Worm (Caenorhabditis elegans): ENCODE results near the gene immt-2.

DNA sequence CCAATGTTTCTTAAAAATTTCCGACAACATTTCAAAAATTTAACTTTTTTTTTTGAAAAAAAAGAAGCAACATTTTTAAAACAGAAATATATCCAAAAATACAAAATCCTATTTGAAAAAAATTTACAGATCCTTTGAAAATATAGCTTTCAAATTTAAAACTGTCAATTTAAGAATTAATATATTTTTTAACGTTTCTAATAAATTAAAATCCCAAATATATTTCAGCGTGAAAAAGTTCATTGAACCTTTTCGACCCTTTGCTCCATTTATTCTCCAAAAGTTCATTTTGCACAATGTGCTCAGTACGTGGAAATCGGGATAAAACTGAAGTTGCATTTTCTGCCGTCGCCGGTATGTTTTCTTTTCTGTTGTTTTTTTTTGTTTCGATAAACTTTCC, 43.8 kb downstream of the immt-2 start, which contains the start of gene phy-3:
- TF ChIP-seq lin-15B (tag; optimal IDR thresholded peaks at IDR 0.05) (no peak), egl-27 (tag; optimal IDR thresholded peaks at IDR 0.05) (no peak), hmg-1.1 (GFP tag; IDR thresholded peaks at IDR 0.05) (no peak), mdl-1 (tag; optimal IDR thresholded peaks at IDR 0.05) (no peak), zfp-2 (tag; optimal IDR thresholded peaks at IDR 0.05) (no peak), lin-13 (GFP tag; optimal IDR thresholded peaks at IDR 0.05) (no peak), zag-1 (tag; optimal IDR thresholded peaks at IDR 0.05) (no peak), nhr-11 (tag; optimal IDR thresholded peaks at IDR 0.05) (no peak), F37D6.2 (tag; optimal IDR thresholded peaks at IDR 0.05) (no peak), unc-62 (GFP tag; optimal IDR thresholded peaks at IDR 0.05 in 1 of 2) (no peak), unc-62 (tag; optimal IDR thresholded peaks at IDR 0.05) (no peak), skn-1 (tag; optimal IDR thresholded peaks at IDR 0.05) (no peak), ama-1 (optimal IDR thresholded peaks at IDR 0.05) (no peak), pqm-1 (tag; optimal IDR thresholded peaks at IDR 0.05) (no peak)

Measured in whole organism, L4 larva.